Fruit fly (Drosophila melanogaster) whole organism, larva: ENCODE results near the gene CG31091.

ENCODE experiments used
- noc ChIP-seq: fragments of 200-800 bp; sonication (Bioruptor generic); optimal IDR thresholded peaks from 3 replicates; lab custom pipeline; 2019; ENCODE audit warnings: missing biosample characterization, mild to moderate bottlenecking, missing genetic modification characterization, moderate library complexity

Gene CG31091

dm6 chr3R:25899690-25900089, at the start of gene CG31091:
TSS of gene CG31091 (plus strand) at chr3R:25899903.
- no peak for TF ChIP-seq noc (tag; lab: Kevin White, UChicago)

- TF ChIP-seq noc (tag; lab: Kevin White, UChicago) = no peak
These were observed 48.5 kb upstream of the CG31091 start, which contains the start of the genes CG14545 and CG5886 for dm6 chr3R:25851224-25851682. TSS of gene CG14545 (minus strand) at chr3R:25851291. TSS of gene CG5886 (plus strand) at chr3R:25851632.

dm6 chr3R:25854825-25855224, 44.9 kb upstream of the CG31091 start:
- no peak for TF ChIP-seq noc (tag; lab: Kevin White, UChicago)

dm6 chr3R:25855594-25856305, 44.0 kb upstream of the CG31091 start, which contains the start of gene CG5890:
TSS of gene CG5890 (plus strand) at chr3R:25856154.
- TF ChIP-seq noc (tag; lab: Kevin White, UChicago) = no peak

dm6 chr3R:25870389-25870788, 29.3 kb upstream of the CG31091 start:
- no peak for TF ChIP-seq noc (tag; lab: Kevin White, UChicago)

- no peak for TF ChIP-seq noc (tag; lab: Kevin White, UChicago)
These were observed 23.1 kb upstream of the CG31091 start for dm6 chr3R:25876639-25877038.

dm6 chr3R:25877064-25877463, 22.6 kb upstream of the CG31091 start:
- no peak for TF ChIP-seq noc (tag; lab: Kevin White, UChicago)

dm6 chr3R:25879324-25879766, 20.4 kb upstream of the CG31091 start:
- TF ChIP-seq noc (tag; lab: Kevin White, UChicago) = no peak

dm6 chr3R:25880198-25880970, 19.3 kb upstream of the CG31091 start:
- TF ChIP-seq noc (tag; lab: Kevin White, UChicago) = no peak

- no peak for TF ChIP-seq noc (tag; lab: Kevin White, UChicago)
These were observed 18.5 kb upstream of the CG31091 start, which contains the start of gene Tsp96F for dm6 chr3R:25880971-25881809. TSS of gene Tsp96F (minus strand) at chr3R:25881427.

dm6 chr3R:25881915-25882314, 17.8 kb upstream of the CG31091 start, which contains the start of gene SppL:
TSS of gene SppL (plus strand) at chr3R:25881984.
- TF ChIP-seq noc (tag; lab: Kevin White, UChicago) = no peak

- no peak for TF ChIP-seq noc (tag; lab: Kevin White, UChicago)
These were observed 17.0 kb upstream of the CG31091 start for dm6 chr3R:25882606-25883266.

dm6 chr3R:25883877-25884276, 15.8 kb upstream of the CG31091 start:
- TF ChIP-seq noc (tag; lab: Kevin White, UChicago) = no peak

dm6 chr3R:25884301-25884700, 15.4 kb upstream of the CG31091 start:
- TF ChIP-seq noc (tag; lab: Kevin White, UChicago) = no peak

- TF ChIP-seq noc (tag; lab: Kevin White, UChicago) = no peak
These were observed 14.6 kb upstream of the CG31091 start for dm6 chr3R:25885136-25885535.
